Fruit fly (Drosophila melanogaster) whole organism: ENCODE measurements around the gene sala.

Source experiments
- CG8478 ChIP-seq: fragments of >200 bp; optimal IDR thresholded peaks from 2 replicates; lab custom pipeline; 2018; ENCODE audit warnings: inconsistent platforms
- Dll ChIP-seq: fragments of >200 bp; optimal IDR thresholded peaks from 2 replicates; lab custom pipeline; 2017
- EcR ChIP-seq, 2 experiments: fragments of >200 bp; optimal IDR thresholded peaks; 2 replicates each; lab custom pipeline; 2017; ENCODE audit warnings: missing biosample characterization in 2 of 2, missing genetic modification characterization in 2 of 2, missing genetic modification reagents in 2 of 2
- pan ChIP-seq: fragments of >200 bp; optimal IDR thresholded peaks from 2 replicates; lab custom pipeline; 2017
- psq ChIP-seq: fragments of >200 bp; optimal IDR thresholded peaks from 2 replicates; lab custom pipeline; 2017
- usp ChIP-seq: fragments of >200 bp; optimal IDR thresholded peaks from 2 replicates; lab custom pipeline; 2017; ENCODE audit warnings: missing biosample characterization, missing genetic modification characterization, mixed read lengths

- TF ChIP-seq CG8478 (lab: Kevin White, UChicago): no peak
- TF ChIP-seq psq (lab: Kevin White, UChicago): no peak
- no peak for TF ChIP-seq pan (lab: Kevin White, UChicago)
- no peak for TF ChIP-seq EcR (GFP tag; optimal IDR thresholded peaks at IDR 0.05; lab: Kevin White, UChicago)
- TF ChIP-seq usp: no peak
- TF ChIP-seq Dll: no peak
These were observed 16.1 kb downstream of the sala start for dm6 chr2L:11500649-11501048.
